Worm (Caenorhabditis elegans) whole organism, young adult: ENCODE data around the gene fbxo-11.2.
"Not testable (repeated sequence)": the region's sequence is repeated elsewhere in the genome, so short reads cannot be mapped to it uniquely, and the experiment has no call there.

Experiments
- B0336.3 ChIP-seq: fragments of 200-800 bp; sonication (Bioruptor generic); IDR thresholded peaks from 2 replicates; pipeline ENCODE4 v1.3.6; 2022; ENCODE audit warnings: missing genetic modification characterization, missing compliant biosample characterization
- D2030.7 ChIP-seq: fragments of 200-800 bp; sonication (Bioruptor generic); IDR thresholded peaks from 2 replicates; pipeline ENCODE4 v1.3.6; 2022; ENCODE audit warnings: missing genetic modification reagents, missing genetic modification characterization, missing compliant biosample characterization
- F10E7.11 ChIP-seq: sonication (generic microtip); optimal IDR thresholded peaks from 2 replicates; lab custom pipeline; 2017; ENCODE audit warnings: mild to moderate bottlenecking, missing genetic modification characterization, moderate library complexity, missing compliant biosample characterization
- T07F8.4 ChIP-seq: sonication (generic microtip); optimal IDR thresholded peaks from 2 replicates; lab custom pipeline; 2016; ENCODE audit warnings: mild to moderate bottlenecking, missing genetic modification characterization, moderate library complexity, missing compliant biosample characterization
- Y56A3A.18 ChIP-seq: fragments of 200-800 bp; sonication (Bioruptor generic); IDR thresholded peaks from 2 replicates; pipeline ENCODE4 v1.3.6; 2022; ENCODE audit warnings: missing genetic modification reagents, missing genetic modification characterization, missing compliant biosample characterization
- Y79H2A.3 ChIP-seq: fragments of 200-800 bp; sonication (Bioruptor generic); conservative IDR thresholded peaks from 2 replicates; pipeline ENCODE4 v1.3.6; 2022; ENCODE audit warnings: missing genetic modification reagents, missing genetic modification characterization, missing compliant biosample characterization
- ama-1 ChIP-seq, 3 experiments: fragments of 150-350 bp in 1 of 3; sonication (generic microtip) in 2 of 3; optimal IDR thresholded peaks; 2 replicates each; lab custom pipeline; 2014 to 2018; ENCODE audit warnings: missing biosample characterization in 2 of 3, missing genetic modification characterization in 2 of 3, missing genetic modification reagents in 2 of 3
- athp-1 ChIP-seq: sonication (generic microtip); optimal IDR thresholded peaks from 2 replicates; lab custom pipeline; 2017; ENCODE audit warnings: mild to moderate bottlenecking, missing genetic modification characterization, missing compliant biosample characterization
- attf-3 ChIP-seq: fragments of 200-800 bp; sonication (Bioruptor generic); conservative IDR thresholded peaks from 2 replicates; pipeline ENCODE4 v1.3.6; 2022; ENCODE audit warnings: missing genetic modification reagents, missing genetic modification characterization, missing compliant biosample characterization
- attf-6 ChIP-seq: fragments of 200-800 bp; sonication (Bioruptor generic); IDR thresholded peaks from 2 replicates; pipeline ENCODE4 v1.3.6; 2022; ENCODE audit warnings: missing genetic modification reagents, missing genetic modification characterization, missing compliant biosample characterization
- ceh-27 ChIP-seq: fragments of 200-800 bp; sonication (Bioruptor generic); optimal IDR thresholded peaks from 2 replicates; lab custom pipeline; 2018; ENCODE audit warnings: mild to moderate bottlenecking, missing genetic modification characterization, moderate library complexity, missing compliant biosample characterization
- ceh-40 ChIP-seq: fragments of 200-800 bp; sonication (Bioruptor generic); IDR thresholded peaks from 2 replicates; pipeline ENCODE4 v1.3.6; 2022; ENCODE audit warnings: missing genetic modification characterization, missing compliant biosample characterization
- ceh-79 ChIP-seq: sonication (generic microtip); optimal IDR thresholded peaks from 2 replicates; lab custom pipeline; 2017; ENCODE audit warnings: mild to moderate bottlenecking, missing genetic modification characterization, missing compliant biosample characterization
- egrh-3 ChIP-seq: fragments of 200-800 bp; sonication (Bioruptor generic); IDR thresholded peaks from 2 replicates; pipeline ENCODE4 v1.3.6; 2022; ENCODE audit warnings: missing genetic modification reagents, missing genetic modification characterization, missing compliant biosample characterization
- ets-4 ChIP-seq: fragments of 200-800 bp; sonication (Bioruptor generic); optimal IDR thresholded peaks from 2 replicates; lab custom pipeline; 2018; ENCODE audit warnings: mild to moderate bottlenecking, missing genetic modification characterization, missing compliant biosample characterization
- fkh-3 ChIP-seq: sonication (generic microtip); optimal IDR thresholded peaks from 2 replicates; lab custom pipeline; 2016; ENCODE audit warnings: mild to moderate bottlenecking, missing genetic modification characterization, missing compliant biosample characterization
- hrde-1 ChIP-seq: sonication (generic microtip); optimal IDR thresholded peaks from 2 replicates; lab custom pipeline; 2016; ENCODE audit warnings: missing genetic modification characterization, mild to moderate bottlenecking, missing compliant biosample characterization, moderate library complexity, missing genotype, missing genetic modification reagents, borderline replicate concordance
- hsf-1 ChIP-seq: fragments of 200-800 bp; sonication (Bioruptor generic); IDR thresholded peaks from 2 replicates; pipeline ENCODE4 v1.3.6; 2022; ENCODE audit warnings: missing genetic modification reagents, missing genetic modification characterization, missing compliant biosample characterization
- let-526 ChIP-seq: fragments of 200-800 bp; sonication (Bioruptor generic); IDR thresholded peaks from 2 replicates; pipeline ENCODE4 v1.3.6; 2022; ENCODE audit warnings: missing genetic modification reagents, missing genetic modification characterization, missing compliant biosample characterization
- lin-26 ChIP-seq: fragments of 200-800 bp; sonication (Bioruptor generic); IDR thresholded peaks from 2 replicates; pipeline ENCODE4 v1.3.6; 2022; ENCODE audit warnings: missing genetic modification reagents, missing genetic modification characterization, missing compliant biosample characterization
- lir-1 ChIP-seq: fragments of 200-800 bp; sonication (Bioruptor generic); conservative IDR thresholded peaks from 2 replicates; pipeline ENCODE4 v1.3.6; 2022; ENCODE audit warnings: missing genetic modification reagents, missing genetic modification characterization, missing compliant biosample characterization
- lsl-1 ChIP-seq: fragments of 200-800 bp; sonication (Bioruptor generic); optimal IDR thresholded peaks from 2 replicates; lab custom pipeline; 2018; ENCODE audit warnings: mild to moderate bottlenecking, missing genetic modification characterization, moderate library complexity, missing compliant biosample characterization
- mxl-1 ChIP-seq: sonication (generic microtip); optimal IDR thresholded peaks from 2 replicates; lab custom pipeline; 2016; ENCODE audit warnings: missing genetic modification characterization, missing compliant biosample characterization
- nfyb-1 ChIP-seq: fragments of 200-800 bp; sonication (Bioruptor generic); IDR thresholded peaks from 2 replicates; pipeline ENCODE4 v1.3.6; 2022; ENCODE audit warnings: missing genetic modification reagents, missing genetic modification characterization, missing compliant biosample characterization
- rpc-1 ChIP-seq, 2 experiments: fragments of 150-350 bp in 1 of 2; sonication (generic microtip) in 1 of 2; optimal IDR thresholded peaks; 2 replicates each; lab custom pipeline; 2014 to 2018; ENCODE audit warnings: missing biosample characterization in 1 of 2, missing genetic modification characterization in 1 of 2, missing genetic modification reagents in 1 of 2, missing genotype in 1 of 2
- tbp1 ChIP-seq: fragments of 200-800 bp; sonication (Bioruptor generic); optimal IDR thresholded peaks from 2 replicates; lab custom pipeline; 2018; ENCODE audit warnings: mild to moderate bottlenecking, missing genetic modification characterization, missing compliant biosample characterization
- tlf-1 ChIP-seq: fragments of 200-800 bp; sonication (Bioruptor generic); optimal IDR thresholded peaks from 2 replicates; lab custom pipeline; 2018; ENCODE audit warnings: mild to moderate bottlenecking, missing genetic modification characterization, missing compliant biosample characterization
- unc-62 ChIP-seq: fragments of 150-350 bp; optimal IDR thresholded peaks from 2 replicates; lab custom pipeline; 2014; ENCODE audit warnings: missing biosample characterization, missing genetic modification reagents, missing genetic modification characterization
- zfh-2 ChIP-seq: fragments of 200-800 bp; sonication (Bioruptor generic); conservative IDR thresholded peaks from 2 replicates; pipeline ENCODE4 v1.3.6; 2022; ENCODE audit warnings: missing genetic modification reagents, missing genetic modification characterization, missing compliant biosample characterization

The fbxo-11.2 gene

ce11 chrIII:1009034-1009433 is 44.0 kb downstream of the fbxo-11.2 start:
- TF ChIP-seq tbp1 (GFP tag; lab: Kevin White, UChicago) = peak; percentile 26
- TF ChIP-seq lin-26 = 0 out of 2 replicates have a peak, but pooled peaks have one; percentile 52
- TF ChIP-seq zfh-2 (GFP tag; lab: Robert Waterston, UW) = 0 out of 2 replicates have a peak, but pooled peaks have one; percentile 16
- not testable (repeated sequence) for TF ChIP-seq rpc-1 (optimal IDR thresholded peaks at IDR 0.05; lab: Kevin White, UChicago)
- TF ChIP-seq rpc-1 (tag; optimal IDR thresholded peaks at IDR 0.05; lab: Kevin White, UChicago) = peak; percentile 22
- peak; percentile 38; the same call in 1 of the 2 replicates for TF ChIP-seq egrh-3 (GFP tag; lab: Robert Waterston, UW)
- TF ChIP-seq Y79H2A.3 (GFP tag; lab: Robert Waterston, UW) = 0 out of 2 replicates have a peak, but pooled peaks have one; percentile 22

- TF ChIP-seq B0336.3 = no peak
- no peak for TF ChIP-seq lir-1 (GFP tag; lab: Robert Waterston, UW)
- TF ChIP-seq let-526 (GFP tag; lab: Robert Waterston, UW) = no peak
- no peak for TF ChIP-seq Y56A3A.18 (GFP tag; lab: Robert Waterston, UW)
- TF ChIP-seq athp-1 (tag; lab: Kevin White, UChicago) = no peak
- no peak for TF ChIP-seq tlf-1 (GFP tag; lab: Kevin White, UChicago)
- no peak for TF ChIP-seq ama-1 (optimal IDR thresholded peaks at IDR 0.05; lab: Kevin White, UChicago)
- no peak for TF ChIP-seq ama-1 (GFP tag; optimal IDR thresholded peaks at IDR 0.05; lab: Kevin White, UChicago)
- TF ChIP-seq ceh-40 (GFP tag; lab: Robert Waterston, UW) = no peak
- TF ChIP-seq ets-4 (GFP tag; lab: Kevin White, UChicago) = no peak
- TF ChIP-seq mxl-1 (tag; lab: Kevin White, UChicago) = no peak
- TF ChIP-seq unc-62 (GFP tag; lab: Kevin White, UChicago) = no peak
- TF ChIP-seq fkh-3 (tag; lab: Kevin White, UChicago) = no peak
- no peak for TF ChIP-seq ceh-27 (GFP tag; lab: Kevin White, UChicago)
- no peak for TF ChIP-seq nfyb-1
- no peak for TF ChIP-seq hrde-1 (tag; lab: Kevin White, UChicago)
- no peak for TF ChIP-seq T07F8.4 (tag; lab: Kevin White, UChicago)
- no peak for TF ChIP-seq F10E7.11 (tag; lab: Kevin White, UChicago)
- TF ChIP-seq attf-6 (GFP tag; lab: Robert Waterston, UW) = no peak
- no peak for TF ChIP-seq ceh-79 (tag; lab: Kevin White, UChicago)
- TF ChIP-seq attf-3 = no peak
Observed at ce11 chrIII:1008091-1008490, 45.0 kb downstream of the fbxo-11.2 start, which contains the start of gene clc-27. clc-27 (plus strand) TSS chrIII:1008391.

ce11 chrIII:1007143-1007905 is 45.7 kb downstream of the fbxo-11.2 start:
- TF ChIP-seq attf-6 (GFP tag; lab: Robert Waterston, UW) (no peak), tbp1 (GFP tag; lab: Kevin White, UChicago) (peak; percentile 72), lsl-1 (peak; percentile 5), D2030.7 (GFP tag; lab: Robert Waterston, UW) (peak; percentile 39; the same call in 1 of the 2 replicates), zfh-2 (GFP tag; lab: Robert Waterston, UW) (0 out of 2 replicates have a peak, but pooled peaks have one; percentile 46), rpc-1 (optimal IDR thresholded peaks at IDR 0.05; lab: Kevin White, UChicago) (no peak), rpc-1 (tag; optimal IDR thresholded peaks at IDR 0.05; lab: Kevin White, UChicago) (peak; percentile 40), hsf-1 (no peak)

- peak; percentile 62 for TF ChIP-seq tbp1 (GFP tag; lab: Kevin White, UChicago)
- peak; percentile 72 for TF ChIP-seq egrh-3 (GFP tag; lab: Robert Waterston, UW)
- not testable (repeated sequence) for TF ChIP-seq rpc-1 (optimal IDR thresholded peaks at IDR 0.05; lab: Kevin White, UChicago)
- peak; percentile 47 for TF ChIP-seq rpc-1 (tag; optimal IDR thresholded peaks at IDR 0.05; lab: Kevin White, UChicago)
Observed at ce11 chrIII:1006206-1006605, 46.8 kb downstream of the fbxo-11.2 start.
